Worm (Caenorhabditis elegans) whole organism, L4/young adult: ENCODE measurements around the gene sdz-26.

Experiments used
- W03F9.2 ChIP-seq: fragments of 150-350 bp; optimal IDR thresholded peaks from 2 replicates; lab custom pipeline; 2014; ENCODE audit warnings: missing biosample characterization, missing genetic modification characterization
- dao-5 ChIP-seq: sonication (generic microtip); optimal IDR thresholded peaks from 2 replicates; lab custom pipeline; 2016; ENCODE audit warnings: missing genotype, missing genetic modification characterization, moderate library complexity, missing compliant biosample characterization
- him-1 ChIP-seq: sonication (generic microtip); optimal IDR thresholded peaks from 2 replicates; lab custom pipeline; 2016; ENCODE audit warnings: missing genotype, missing genetic modification reagents, missing genetic modification characterization, missing compliant biosample characterization

DNA sequence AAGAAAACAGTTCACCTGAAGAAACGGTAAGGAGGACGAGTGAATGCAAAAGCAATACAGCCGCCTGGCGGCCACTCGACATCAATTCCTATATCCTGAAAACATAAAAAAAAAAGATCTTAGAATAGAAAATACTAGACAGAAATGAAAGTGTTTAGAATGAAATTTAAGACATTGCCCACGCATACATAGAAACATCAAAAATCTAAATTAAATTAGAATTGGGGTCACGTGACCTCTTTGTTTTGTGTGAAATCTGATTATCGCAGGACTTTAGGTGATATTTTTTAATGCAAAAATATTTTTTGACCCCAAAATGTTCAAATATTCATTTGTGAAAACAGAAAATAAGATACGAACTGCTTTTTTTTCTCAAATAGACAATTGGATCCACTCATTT lies 3.8 kb upstream of the sdz-26 start, which contains the start of gene acr-20:
- TF ChIP-seq W03F9.2 (tag; lab: Kevin White, UChicago) (no peak), him-1 (tag; lab: Kevin White, UChicago) (no peak), dao-5 (tag; lab: Kevin White, UChicago) (no peak)
